Fruit fly (Drosophila melanogaster) whole organism, embryonic: ENCODE results near the gene PAN3.

Source experiments
- Ada2b ChIP-seq: fragments of 200-800 bp; sonication (Bioruptor generic); IDR thresholded peaks from 2 replicates; pipeline ENCODE4 v1.3.6; 2022; ENCODE audit warnings: missing biosample characterization, missing genetic modification characterization
- Adf1 ChIP-seq: fragments of 200-800 bp; sonication (Bioruptor generic); IDR thresholded peaks from 2 replicates; pipeline ENCODE4 v1.3.6; 2022; ENCODE audit warnings: missing biosample characterization, missing genetic modification characterization
- Atf3 ChIP-seq: fragments of 200-800 bp; sonication (Bioruptor generic); optimal IDR thresholded peaks from 3 replicates; lab custom pipeline; 2016; ENCODE audit warnings: missing biosample characterization, missing genetic modification characterization
- Bteb2 ChIP-seq: fragments of 200-800 bp; sonication (Bioruptor generic); optimal IDR thresholded peaks from 2 replicates; lab custom pipeline; 2016; ENCODE audit warnings: missing biosample characterization, missing genetic modification characterization
- CG10321 ChIP-seq: fragments of 200-800 bp; sonication (Bioruptor generic); IDR thresholded peaks from 2 replicates; pipeline ENCODE4 v1.3.6; 2022; ENCODE audit warnings: missing biosample characterization, missing genetic modification characterization
- CG10543 ChIP-seq: fragments of 200-800 bp; sonication (Bioruptor generic); optimal IDR thresholded peaks from 3 replicates; lab custom pipeline; 2017; ENCODE audit warnings: missing biosample characterization, mild to moderate bottlenecking, missing genetic modification characterization, moderate library complexity
- CG12391 ChIP-seq: fragments of 200-800 bp; sonication (Bioruptor generic); optimal IDR thresholded peaks from 3 replicates; lab custom pipeline; 2018; ENCODE audit warnings: missing biosample characterization, mild to moderate bottlenecking, missing genetic modification characterization, moderate library complexity
- CG14441 ChIP-seq: fragments of 200-800 bp; sonication (Bioruptor generic); IDR thresholded peaks from 2 replicates; pipeline ENCODE4 v1.3.6; 2022; ENCODE audit warnings: missing biosample characterization, missing genetic modification characterization
- CG15269 ChIP-seq: fragments of 200-800 bp; sonication (Bioruptor generic); optimal IDR thresholded peaks from 2 replicates; lab custom pipeline; 2018; ENCODE audit warnings: missing biosample characterization, mild to moderate bottlenecking, missing genetic modification characterization, moderate library complexity
- CG16815 ChIP-seq: fragments of 200-800 bp; sonication (Bioruptor generic); optimal IDR thresholded peaks from 3 replicates; lab custom pipeline; 2017; ENCODE audit warnings: missing biosample characterization, mild to moderate bottlenecking, missing genetic modification characterization
- CG1792 ChIP-seq: fragments of 200-800 bp; sonication (Bioruptor generic); optimal IDR thresholded peaks from 2 replicates; lab custom pipeline; 2016; ENCODE audit warnings: missing biosample characterization, missing genetic modification characterization
- CG18599 ChIP-seq: fragments of 200-800 bp; sonication (Bioruptor generic); optimal IDR thresholded peaks from 3 replicates; lab custom pipeline; 2017; ENCODE audit warnings: missing biosample characterization, missing genetic modification characterization, mild to moderate bottlenecking, moderate library complexity, missing genetic modification reagents
- CG18764 ChIP-seq: fragments of 200-800 bp; sonication (Bioruptor generic); optimal IDR thresholded peaks from 3 replicates; lab custom pipeline; 2016; ENCODE audit warnings: missing biosample characterization, missing genetic modification characterization
- CG43689 ChIP-seq: fragments of 200-800 bp; sonication (Bioruptor generic); IDR thresholded peaks from 2 replicates; pipeline ENCODE4 v1.3.6; 2022; ENCODE audit warnings: missing biosample characterization, missing genetic modification characterization
- CG4820 ChIP-seq: fragments of 200-800 bp; sonication (Bioruptor generic); optimal IDR thresholded peaks from 3 replicates; lab custom pipeline; 2016; ENCODE audit warnings: missing biosample characterization, missing genetic modification characterization
- CG4854 ChIP-seq: fragments of 200-800 bp; sonication (Bioruptor generic); optimal IDR thresholded peaks from 2 replicates; lab custom pipeline; 2016; ENCODE audit warnings: missing biosample characterization, missing genetic modification characterization, inconsistent platforms
- CHES-1-like ChIP-seq: fragments of 200-800 bp; sonication (Bioruptor generic); optimal IDR thresholded peaks from 2 replicates; lab custom pipeline; 2016; ENCODE audit warnings: missing biosample characterization, missing genetic modification characterization
- Dad ChIP-seq: fragments of 200-800 bp; sonication (Bioruptor generic); optimal IDR thresholded peaks from 3 replicates; lab custom pipeline; 2016; ENCODE audit warnings: missing biosample characterization, missing genetic modification characterization
- Dek ChIP-seq: fragments of 200-800 bp; sonication (Bioruptor generic); optimal IDR thresholded peaks from 3 replicates; lab custom pipeline; 2019; ENCODE audit warnings: missing biosample characterization, mild to moderate bottlenecking, missing genetic modification characterization, moderate library complexity
- Dip3 ChIP-seq: fragments of 200-800 bp; sonication (Bioruptor generic); optimal IDR thresholded peaks from 3 replicates; lab custom pipeline; 2016; ENCODE audit warnings: missing biosample characterization, missing genetic modification characterization
- Fer2 ChIP-seq: fragments of 200-800 bp; sonication (Bioruptor generic); optimal IDR thresholded peaks from 2 replicates; lab custom pipeline; 2018; ENCODE audit warnings: missing biosample characterization, mild to moderate bottlenecking, missing genetic modification characterization, moderate library complexity
- Hey ChIP-seq: fragments of 200-800 bp; sonication (Bioruptor generic); optimal IDR thresholded peaks from 3 replicates; lab custom pipeline; 2018; ENCODE audit warnings: missing biosample characterization, mild to moderate bottlenecking, missing genetic modification characterization
- Lim3 ChIP-seq: fragments of 200-800 bp; sonication (Bioruptor generic); IDR thresholded peaks from 2 replicates; pipeline ENCODE4 v1.3.6; 2022; ENCODE audit warnings: missing biosample characterization, missing genetic modification characterization
- NfI ChIP-seq: fragments of 200-800 bp; sonication (Bioruptor generic); optimal IDR thresholded peaks from 3 replicates; lab custom pipeline; 2018; ENCODE audit warnings: missing biosample characterization, mild to moderate bottlenecking, missing genetic modification characterization, moderate library complexity
- Scr ChIP-seq: fragments of 200-800 bp; sonication (Bioruptor generic); IDR thresholded peaks from 2 replicates; pipeline ENCODE4 v1.3.6; 2022; ENCODE audit warnings: missing biosample characterization, missing genetic modification characterization; ENCODE audit not compliant: partially characterized antibody
- Sox100B ChIP-seq: fragments of 200-800 bp; sonication (Bioruptor generic); optimal IDR thresholded peaks from 3 replicates; lab custom pipeline; 2018; ENCODE audit warnings: missing biosample characterization, mild to moderate bottlenecking, missing genetic modification characterization
- Tbp ChIP-seq: fragments of >200 bp; optimal IDR thresholded peaks from 2 replicates; lab custom pipeline; 2018; ENCODE audit warnings: missing biosample characterization, missing genetic modification characterization
- bsh ChIP-seq, 2 experiments: fragments of 200-800 bp; sonication (Bioruptor generic); optimal IDR thresholded peaks; 2 replicates each; lab custom pipeline; 2017 to 2018; ENCODE audit warnings: mild to moderate bottlenecking in 2 of 2, missing biosample characterization in 2 of 2, missing genetic modification characterization in 2 of 2, moderate library complexity in 1 of 2
- cato ChIP-seq: fragments of 200-800 bp; sonication (Bioruptor generic); optimal IDR thresholded peaks from 2 replicates; lab custom pipeline; 2016; ENCODE audit warnings: missing biosample characterization, missing genetic modification characterization, borderline replicate concordance
- chm ChIP-seq: fragments of 200-800 bp; sonication (Bioruptor generic); IDR thresholded peaks from 2 replicates; pipeline ENCODE4 v1.3.6; 2022; ENCODE audit warnings: missing biosample characterization, missing genetic modification characterization
- ci ChIP-seq: fragments of 200-800 bp; sonication (Bioruptor generic); IDR thresholded peaks from 3 replicates; pipeline ENCODE4 v1.3.6; 2022; ENCODE audit warnings: missing biosample characterization, missing genetic modification characterization
- cwo ChIP-seq: fragments of 200-800 bp; sonication (Bioruptor generic); optimal IDR thresholded peaks from 3 replicates; lab custom pipeline; 2017; ENCODE audit warnings: missing biosample characterization, missing genetic modification characterization, mild to moderate bottlenecking, moderate library complexity, missing genetic modification reagents
- danr ChIP-seq: fragments of 200-800 bp; sonication (Bioruptor generic); IDR thresholded peaks from 2 replicates; pipeline ENCODE4 v1.3.6; 2022; ENCODE audit warnings: missing biosample characterization, missing genetic modification characterization
- dm ChIP-seq: fragments of 200-800 bp; sonication (Bioruptor generic); optimal IDR thresholded peaks from 3 replicates; lab custom pipeline; 2016; ENCODE audit warnings: missing biosample characterization, missing genetic modification characterization
- dmrt99B ChIP-seq: fragments of 200-800 bp; sonication (Bioruptor generic); optimal IDR thresholded peaks from 2 replicates; lab custom pipeline; 2018; ENCODE audit warnings: missing biosample characterization, mild to moderate bottlenecking, missing genetic modification characterization, moderate library complexity
- dysf ChIP-seq: fragments of 200-800 bp; sonication (Bioruptor generic); IDR thresholded peaks from 3 replicates; pipeline ENCODE4 v1.3.6; 2022; ENCODE audit warnings: missing biosample characterization, missing genetic modification characterization
- gcm ChIP-seq: fragments of 200-800 bp; sonication (Bioruptor generic); optimal IDR thresholded peaks from 2 replicates; lab custom pipeline; 2019; ENCODE audit warnings: missing biosample characterization, mild to moderate bottlenecking, missing genetic modification characterization, moderate library complexity
- gro ChIP-seq: fragments of 200-800 bp; sonication (Bioruptor generic); optimal IDR thresholded peaks from 2 replicates; lab custom pipeline; 2016; ENCODE audit warnings: missing biosample characterization, missing genetic modification characterization
- hb ChIP-seq: fragments of 200-800 bp; sonication (Bioruptor generic); IDR thresholded peaks from 3 replicates; pipeline ENCODE4 v1.3.6; 2022; ENCODE audit warnings: missing biosample characterization, missing genetic modification characterization; ENCODE audit not compliant: partially characterized antibody
- lola ChIP-seq, 3 experiments: fragments of >200 bp in 2 of 3; fragments of 200-800 bp in 1 of 3; sonication (Bioruptor generic) in 1 of 3; optimal IDR thresholded peaks; 2 replicates each; lab custom pipeline; 2017 to 2019; ENCODE audit warnings: missing biosample characterization in 3 of 3, missing genetic modification characterization in 3 of 3, mild to moderate bottlenecking in 1 of 3, moderate library complexity in 1 of 3
- psq ChIP-seq: fragments of 200-800 bp; sonication (Bioruptor generic); optimal IDR thresholded peaks from 2 replicates; lab custom pipeline; 2017; ENCODE audit warnings: missing biosample characterization, missing genetic modification characterization
- pum ChIP-seq: fragments of 200-800 bp; sonication (Bioruptor generic); optimal IDR thresholded peaks from 2 replicates; lab custom pipeline; 2016; ENCODE audit warnings: missing biosample characterization, missing genetic modification characterization
- row ChIP-seq: fragments of 200-800 bp; sonication (Bioruptor generic); IDR thresholded peaks from 3 replicates; pipeline ENCODE4 v1.3.6; 2022; ENCODE audit warnings: missing biosample characterization, missing genetic modification characterization
- scrt ChIP-seq: fragments of 200-800 bp; sonication (Bioruptor generic); optimal IDR thresholded peaks from 2 replicates; lab custom pipeline; 2018; ENCODE audit warnings: missing biosample characterization, mild to moderate bottlenecking, missing genetic modification characterization, moderate library complexity
- sd ChIP-seq: fragments of 200-800 bp; sonication (Bioruptor generic); optimal IDR thresholded peaks from 3 replicates; lab custom pipeline; 2018; ENCODE audit warnings: missing biosample characterization, mild to moderate bottlenecking, missing genetic modification characterization, moderate library complexity
- tin ChIP-seq: fragments of 200-800 bp; sonication (Bioruptor generic); optimal IDR thresholded peaks from 3 replicates; lab custom pipeline; 2016; ENCODE audit warnings: missing biosample characterization, missing genetic modification characterization
- tna ChIP-seq: fragments of 200-800 bp; sonication (Bioruptor generic); IDR thresholded peaks from 2 replicates; pipeline ENCODE4 v1.3.6; 2022; ENCODE audit warnings: missing biosample characterization, missing genetic modification characterization; ENCODE audit not compliant: partially characterized antibody
- usp ChIP-seq: fragments of >200 bp; optimal IDR thresholded peaks from 2 replicates; lab custom pipeline; 2017; ENCODE audit warnings: missing biosample characterization, missing genetic modification characterization
- yki ChIP-seq: fragments of >200 bp; optimal IDR thresholded peaks from 3 replicates; lab custom pipeline; 2018

PAN3 gene

DNA sequence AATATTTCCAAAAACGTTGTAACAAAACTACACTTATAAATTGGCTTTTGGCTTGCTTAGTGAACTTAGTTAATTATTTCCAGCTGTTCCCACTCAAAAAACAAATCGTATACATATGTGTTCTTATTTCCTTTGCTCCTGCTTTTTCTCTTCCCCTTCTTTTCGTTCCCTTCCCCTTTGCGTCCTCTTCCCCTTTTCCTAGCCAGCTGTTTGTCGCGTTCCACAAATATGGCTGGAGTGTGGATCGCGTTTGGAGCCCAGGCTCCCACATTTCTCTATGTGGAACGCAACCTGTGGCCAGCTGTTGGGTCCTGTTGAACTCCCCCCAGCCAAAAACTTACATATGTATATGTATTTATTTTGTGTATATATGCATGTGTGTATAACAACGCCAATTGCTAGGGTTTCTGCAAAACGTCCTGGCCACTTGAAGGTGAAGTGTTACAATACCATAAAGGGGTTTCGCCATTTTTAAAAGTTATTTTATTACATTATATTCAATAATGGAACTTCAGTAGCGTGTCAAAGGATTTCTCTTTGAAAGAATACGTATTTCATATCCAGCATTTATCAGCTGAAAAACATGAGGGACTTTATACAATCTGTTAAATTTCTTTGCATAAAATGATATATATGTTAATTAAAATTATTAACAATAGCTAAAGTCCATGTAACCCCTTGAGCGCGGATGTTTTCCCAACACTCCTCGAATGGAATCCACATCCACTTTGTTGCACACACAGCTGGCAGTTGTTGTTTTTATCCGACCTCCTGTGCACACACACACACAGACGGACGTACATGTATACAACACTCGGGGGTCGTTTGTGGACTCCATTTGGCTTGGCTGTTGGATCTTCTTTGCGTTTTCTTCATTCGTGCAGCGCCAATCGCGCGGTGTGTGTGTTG, 996 bp downstream of the PAN3 start (continued):
- TF ChIP-seq pum (GFP tag; lab: Kevin White, UChicago) (no peak), gro (GFP tag; lab: Kevin White, UChicago) (no peak), Lim3 (GFP tag; lab: Robert Waterston, UW) (no peak), CG16815 (no peak), Fer2 (tag; lab: Kevin White, UChicago) (no peak), dm (GFP tag; lab: Kevin White, UChicago) (no peak), hb (no peak), yki (lab: Kevin White, UChicago) (no peak), CG4820 (no peak), tin (GFP tag; lab: Kevin White, UChicago) (no peak), CG15269 (tag; lab: Kevin White, UChicago) (no peak), CG18764 (no peak), CG14441 (GFP tag; lab: Robert Waterston, UW) (no peak), Dad (GFP tag; lab: Kevin White, UChicago) (no peak), Atf3 (no peak), dmrt99B (tag; lab: Kevin White, UChicago) (no peak), sd (tag; lab: Kevin White, UChicago) (no peak), Adf1 (GFP tag; lab: Robert Waterston, UW) (no peak), scrt (peak; percentile 43), Sox100B (GFP tag; lab: Kevin White, UChicago) (no peak), CHES-1-like (GFP tag; lab: Kevin White, UChicago) (no peak), gcm (GFP tag; lab: Kevin White, UChicago) (no peak), CG10543 (GFP tag; lab: Kevin White, UChicago) (peak; percentile 15), usp (no peak), Dip3 (GFP tag; lab: Kevin White, UChicago) (no peak), Ada2b (GFP tag; lab: Robert Waterston, UW) (no peak), CG4854 (GFP tag; lab: Kevin White, UChicago) (no peak), Bteb2 (no peak), Hey (no peak), row (GFP tag; lab: Robert Waterston, UW) (no peak), CG12391 (peak; percentile 25), ci (GFP tag; lab: Robert Waterston, UW) (peak; percentile 26; the same call in 1 of the 3 replicates), Scr (no peak), danr (no peak), NfI (no peak), psq (GFP tag; lab: Kevin White, UChicago) (peak; percentile 20), Dek (tag; lab: Kevin White, UChicago) (no peak), CG1792 (GFP tag; lab: Kevin White, UChicago) (no peak), cwo (GFP tag; lab: Kevin White, UChicago) (peak; percentile 16), tna (GFP tag; lab: Robert Waterston, UW) (0 out of 2 replicates have a peak, but pooled peaks have one; percentile 8), chm (GFP tag; lab: Robert Waterston, UW) (peak; percentile 57), CG10321 (GFP tag; lab: Robert Waterston, UW) (no peak), bsh (GFP tag; optimal IDR thresholded peaks at IDR 0.05; lab: Kevin White, UChicago) (no peak), dysf (GFP tag; lab: Robert Waterston, UW) (no peak), CG18599 (GFP tag; lab: Kevin White, UChicago) (peak; percentile 66), cato (GFP tag; lab: Kevin White, UChicago) (no peak), CG43689 (GFP tag; lab: Robert Waterston, UW) (no peak), Tbp (GFP tag; lab: Kevin White, UChicago) (peak; percentile 53), lola (GFP tag; optimal IDR thresholded peaks at IDR 0.05; lab: Kevin White, UChicago) (no peak)
